Worm (Caenorhabditis elegans) whole organism, young adult: ENCODE results near the gene C36B7.1.

Experiments used
- B0019.2 ChIP-seq: fragments of 200-800 bp; sonication (Bioruptor generic); conservative IDR thresholded peaks from 2 replicates; pipeline ENCODE4 v1.3.6; 2022; ENCODE audit warnings: missing genetic modification reagents, missing genetic modification characterization, missing compliant biosample characterization
- B0261.1 ChIP-seq: sonication (generic microtip); optimal IDR thresholded peaks from 2 replicates; lab custom pipeline; 2016; ENCODE audit warnings: mild to moderate bottlenecking, missing genetic modification characterization, moderate library complexity, missing compliant biosample characterization
- F22D6.2 ChIP-seq: sonication (generic microtip); optimal IDR thresholded peaks from 2 replicates; lab custom pipeline; 2016; ENCODE audit warnings: mild to moderate bottlenecking, missing genetic modification characterization, missing compliant biosample characterization
- F33H1.4 ChIP-seq: fragments of 200-800 bp; sonication (Bioruptor generic); IDR thresholded peaks from 2 replicates; pipeline ENCODE4 v1.3.6; 2022; ENCODE audit warnings: missing genetic modification reagents, missing genetic modification characterization, missing compliant biosample characterization
- Y53G8AR.9 ChIP-seq: fragments of 200-800 bp; sonication (Bioruptor generic); conservative IDR thresholded peaks from 2 replicates; pipeline ENCODE4 v1.3.6; 2022; ENCODE audit warnings: missing genetic modification reagents, missing genetic modification characterization, missing compliant biosample characterization
- Y56A3A.18 ChIP-seq: fragments of 200-800 bp; sonication (Bioruptor generic); IDR thresholded peaks from 2 replicates; pipeline ENCODE4 v1.3.6; 2022; ENCODE audit warnings: missing genetic modification reagents, missing genetic modification characterization, missing compliant biosample characterization
- Y79H2A.3 ChIP-seq: fragments of 200-800 bp; sonication (Bioruptor generic); conservative IDR thresholded peaks from 2 replicates; pipeline ENCODE4 v1.3.6; 2022; ENCODE audit warnings: missing genetic modification reagents, missing genetic modification characterization, missing compliant biosample characterization
- Y95B8A.8 ChIP-seq: fragments of 200-800 bp; sonication (Bioruptor generic); IDR thresholded peaks from 2 replicates; pipeline ENCODE4 v1.3.6; 2022; ENCODE audit warnings: missing genetic modification reagents, missing genetic modification characterization, missing compliant biosample characterization
- akir-1 ChIP-seq: fragments of 200-800 bp; sonication (Bioruptor generic); optimal IDR thresholded peaks from 2 replicates; lab custom pipeline; 2018; ENCODE audit warnings: mild to moderate bottlenecking, missing genetic modification characterization, moderate library complexity, missing compliant biosample characterization
- ama-1 ChIP-seq, 3 experiments: fragments of 150-350 bp in 1 of 3; sonication (generic microtip) in 2 of 3; optimal IDR thresholded peaks; 2 replicates each; lab custom pipeline; 2014 to 2018; ENCODE audit warnings: missing biosample characterization in 2 of 3, missing genetic modification characterization in 2 of 3, missing genetic modification reagents in 2 of 3
- atf-7 ChIP-seq: sonication (generic microtip); optimal IDR thresholded peaks from 2 replicates; lab custom pipeline; 2017; ENCODE audit warnings: mild to moderate bottlenecking, missing genetic modification characterization, missing compliant biosample characterization
- cebp-1 ChIP-seq, 2 experiments: fragments of 200-800 bp in 1 of 2; sonication (Bioruptor generic) in 1 of 2; sonication (generic microtip) in 1 of 2; IDR thresholded peaks in 1 of 2; optimal IDR thresholded peaks in 1 of 2; 2 replicates each; pipeline versions ENCODE4 v1.3.6 to Lab custom; 2017 to 2022; ENCODE audit warnings: missing compliant biosample characterization in 2 of 2, missing genetic modification characterization in 2 of 2, mild to moderate bottlenecking in 1 of 2, missing genetic modification reagents in 1 of 2, moderate library complexity in 1 of 2
- ceh-58 ChIP-seq: fragments of 200-800 bp; sonication (Bioruptor generic); IDR thresholded peaks from 2 replicates; pipeline ENCODE4 v1.3.6; 2022; ENCODE audit warnings: missing genetic modification characterization, missing compliant biosample characterization
- ceh-91 ChIP-seq: fragments of 200-800 bp; sonication (Bioruptor generic); IDR thresholded peaks from 2 replicates; pipeline ENCODE4 v1.3.6; 2022; ENCODE audit warnings: missing genetic modification reagents, missing genetic modification characterization, missing compliant biosample characterization
- chd-7 ChIP-seq: sonication (generic microtip); optimal IDR thresholded peaks from 2 replicates; lab custom pipeline; 2016; ENCODE audit warnings: mild to moderate bottlenecking, missing genetic modification characterization, moderate library complexity, missing compliant biosample characterization
- die-1 ChIP-seq: sonication (generic microtip); optimal IDR thresholded peaks from 2 replicates; lab custom pipeline; 2016; ENCODE audit warnings: missing genotype, mild to moderate bottlenecking, missing genetic modification characterization, missing compliant biosample characterization
- ekl-4 ChIP-seq: fragments of 200-800 bp; sonication (Bioruptor generic); IDR thresholded peaks from 2 replicates; pipeline ENCODE4 v1.3.6; 2022; ENCODE audit warnings: missing genetic modification reagents, missing genetic modification characterization, missing compliant biosample characterization
- ets-4 ChIP-seq: fragments of 200-800 bp; sonication (Bioruptor generic); optimal IDR thresholded peaks from 2 replicates; lab custom pipeline; 2018; ENCODE audit warnings: mild to moderate bottlenecking, missing genetic modification characterization, missing compliant biosample characterization
- gei-17 ChIP-seq: fragments of 200-800 bp; sonication (Bioruptor generic); optimal IDR thresholded peaks from 2 replicates; lab custom pipeline; 2018; ENCODE audit warnings: mild to moderate bottlenecking, missing genetic modification characterization, missing compliant biosample characterization
- hlh-12 ChIP-seq: sonication (generic microtip); optimal IDR thresholded peaks from 2 replicates; lab custom pipeline; 2016; ENCODE audit warnings: missing genetic modification characterization, missing compliant biosample characterization
- hmg-1.2 ChIP-seq: fragments of 200-800 bp; sonication (Bioruptor generic); IDR thresholded peaks from 2 replicates; pipeline ENCODE4 v1.3.6; 2022; ENCODE audit warnings: missing genetic modification reagents, missing genetic modification characterization, missing compliant biosample characterization
- hmg-20 ChIP-seq: fragments of 200-800 bp; sonication (Bioruptor generic); IDR thresholded peaks from 2 replicates; pipeline ENCODE4 v1.3.6; 2022; ENCODE audit warnings: missing genetic modification reagents, missing genetic modification characterization, missing compliant biosample characterization
- lin-26 ChIP-seq: fragments of 200-800 bp; sonication (Bioruptor generic); IDR thresholded peaks from 2 replicates; pipeline ENCODE4 v1.3.6; 2022; ENCODE audit warnings: missing genetic modification reagents, missing genetic modification characterization, missing compliant biosample characterization
- lsl-1 ChIP-seq: fragments of 200-800 bp; sonication (Bioruptor generic); optimal IDR thresholded peaks from 2 replicates; lab custom pipeline; 2018; ENCODE audit warnings: mild to moderate bottlenecking, missing genetic modification characterization, moderate library complexity, missing compliant biosample characterization
- madf-6 ChIP-seq: fragments of 200-800 bp; sonication (Bioruptor generic); IDR thresholded peaks from 2 replicates; pipeline ENCODE4 v1.3.6; 2022; ENCODE audit warnings: missing genetic modification reagents, missing genetic modification characterization, missing compliant biosample characterization
- mes-4 ChIP-seq: sonication (generic microtip); optimal IDR thresholded peaks from 2 replicates; lab custom pipeline; 2016; ENCODE audit warnings: missing genotype, missing genetic modification characterization, missing compliant biosample characterization
- nfya-2 ChIP-seq: fragments of 200-800 bp; sonication (Bioruptor generic); IDR thresholded peaks from 2 replicates; pipeline ENCODE4 v1.3.6; 2022; ENCODE audit warnings: missing genetic modification reagents, missing genetic modification characterization, missing compliant biosample characterization
- nhr-120 ChIP-seq: fragments of 200-800 bp; sonication (Bioruptor generic); IDR thresholded peaks from 2 replicates; pipeline ENCODE4 v1.3.6; 2022; ENCODE audit warnings: missing genetic modification characterization, missing compliant biosample characterization
- nhr-179 ChIP-seq: sonication (generic microtip); optimal IDR thresholded peaks from 2 replicates; lab custom pipeline; 2016; ENCODE audit warnings: mild to moderate bottlenecking, missing genetic modification characterization, missing compliant biosample characterization
- nhr-80 ChIP-seq: sonication (generic microtip); optimal IDR thresholded peaks from 2 replicates; lab custom pipeline; 2016; ENCODE audit warnings: missing genetic modification characterization, missing compliant biosample characterization
- pbrm-1 ChIP-seq: fragments of 200-800 bp; sonication (Bioruptor generic); IDR thresholded peaks from 2 replicates; pipeline ENCODE4 v1.3.6; 2022; ENCODE audit warnings: missing genetic modification reagents, missing genetic modification characterization, missing compliant biosample characterization
- pha-4 ChIP-seq: fragments of 150-350 bp; sonication (generic microtip); optimal IDR thresholded peaks from 2 replicates; lab custom pipeline; 2014; ENCODE audit warnings: missing biosample characterization, missing genetic modification reagents, missing genetic modification characterization
- rcor-1 ChIP-seq: fragments of 200-800 bp; sonication (Bioruptor generic); IDR thresholded peaks from 2 replicates; pipeline ENCODE4 v1.3.6; 2022; ENCODE audit warnings: missing genetic modification reagents, missing genetic modification characterization, missing compliant biosample characterization
- snpc-3.4 ChIP-seq: sonication (generic microtip); optimal IDR thresholded peaks from 2 replicates; lab custom pipeline; 2017; ENCODE audit warnings: missing genetic modification characterization, mild to moderate bottlenecking, missing compliant biosample characterization, antibody characterized with exemption, moderate library complexity, missing genotype, missing genetic modification reagents
- somi-1 ChIP-seq: fragments of 200-800 bp; sonication (Bioruptor generic); optimal IDR thresholded peaks from 2 replicates; lab custom pipeline; 2018; ENCODE audit warnings: mild to moderate bottlenecking, missing genetic modification characterization, missing compliant biosample characterization
- zfh-2 ChIP-seq: fragments of 200-800 bp; sonication (Bioruptor generic); conservative IDR thresholded peaks from 2 replicates; pipeline ENCODE4 v1.3.6; 2022; ENCODE audit warnings: missing genetic modification reagents, missing genetic modification characterization, missing compliant biosample characterization

C36B7.1 gene

ce11 chrX:7116896-7117295, 4.2 kb downstream of the C36B7.1 start, which contains the start of gene hen-1:
hen-1 (minus strand) TSS chrX:7116996.
- no peak for TF ChIP-seq chd-7 (tag; lab: Kevin White, UChicago)
- TF ChIP-seq Y56A3A.18 (GFP tag; lab: Robert Waterston, UW) = no peak
- no peak for TF ChIP-seq akir-1
- TF ChIP-seq nhr-120 (GFP tag; lab: Robert Waterston, UW) = no peak
- TF ChIP-seq cebp-1 (GFP tag; IDR thresholded peaks at IDR 0.05; lab: Robert Waterston, UW) = no peak
- no peak for TF ChIP-seq cebp-1 (tag; optimal IDR thresholded peaks at IDR 0.05; lab: Kevin White, UChicago)
- TF ChIP-seq somi-1 (GFP tag; lab: Kevin White, UChicago) = no peak
- TF ChIP-seq nhr-80 = no peak
- TF ChIP-seq nfya-2 (GFP tag; lab: Robert Waterston, UW) = no peak
- no peak for TF ChIP-seq ekl-4
- no peak for TF ChIP-seq F33H1.4 (GFP tag; lab: Robert Waterston, UW)
- no peak for TF ChIP-seq lsl-1
- TF ChIP-seq F22D6.2 (tag; lab: Kevin White, UChicago) = no peak
- no peak for TF ChIP-seq madf-6 (GFP tag; lab: Robert Waterston, UW)

- TF ChIP-seq B0261.1 (no peak), hmg-20 (GFP tag; lab: Robert Waterston, UW) (no peak), pha-4 (tag; lab: Kevin White, UChicago) (no peak), B0019.2 (no peak), F22D6.2 (tag; lab: Kevin White, UChicago) (no peak), ceh-58 (GFP tag; lab: Robert Waterston, UW) (no peak), ceh-91 (GFP tag; lab: Robert Waterston, UW) (no peak), die-1 (tag; lab: Kevin White, UChicago) (no peak), Y53G8AR.9 (no peak), atf-7 (tag; lab: Kevin White, UChicago) (no peak), hmg-1.2 (no peak), Y79H2A.3 (GFP tag; lab: Robert Waterston, UW) (no peak), ekl-4 (no peak), mes-4 (tag; lab: Kevin White, UChicago) (no peak), rcor-1 (no peak), pbrm-1 (GFP tag; lab: Robert Waterston, UW) (no peak), nhr-179 (tag; lab: Kevin White, UChicago) (no peak), nhr-80 (no peak)
Observed at ce11 chrX:7122655-7123054, 10.0 kb downstream of the C36B7.1 start.

- TF ChIP-seq zfh-2 (GFP tag; lab: Robert Waterston, UW) = no peak
- TF ChIP-seq nhr-80 = peak; percentile 5
Observed at ce11 chrX:7124044-7124443, 11.4 kb downstream of the C36B7.1 start.

DNA sequence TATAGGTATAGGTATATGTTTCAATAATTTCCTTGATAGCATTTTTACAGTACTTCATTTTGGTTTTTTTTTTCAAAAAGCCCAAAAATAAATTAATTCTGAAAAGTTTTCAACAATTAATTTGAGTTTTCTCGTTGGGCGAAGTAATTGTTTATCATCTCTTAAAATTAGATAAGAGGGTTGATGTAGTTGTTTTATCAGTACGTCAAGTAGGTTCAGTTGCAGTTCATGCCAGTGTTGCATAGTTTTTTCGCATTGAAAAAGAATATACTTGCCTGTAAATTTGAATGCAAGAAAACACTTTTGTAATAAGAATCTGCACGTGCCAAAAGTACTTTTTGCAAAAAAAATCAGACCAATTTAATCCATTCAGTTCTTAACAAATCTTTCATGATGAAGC, 12.5 kb downstream of the C36B7.1 start:
- TF ChIP-seq Y95B8A.8 (no peak), ets-4 (GFP tag; lab: Kevin White, UChicago) (no peak), snpc-3.4 (tag; lab: Kevin White, UChicago) (no peak), hlh-12 (tag; lab: Kevin White, UChicago) (no peak), gei-17 (no peak), lin-26 (GFP tag; lab: Robert Waterston, UW) (no peak), ama-1 (optimal IDR thresholded peaks at IDR 0.05; lab: Kevin White, UChicago) (no peak), ama-1 (GFP tag; optimal IDR thresholded peaks at IDR 0.05; lab: Kevin White, UChicago) (no peak), nhr-80 (peak; percentile 12)
